Fruit fly (Drosophila melanogaster) S2 (cell line): Measurements from ENCODE around the gene ND-24.

Experiments used
- CG8478 ChIP-seq: fragments of >200 bp; optimal IDR thresholded peaks from 2 replicates; lab custom pipeline; 2018
- CTCF ChIP-seq, 2 experiments: fragments of >200 bp; optimal IDR thresholded peaks; 2 replicates each; lab custom pipeline; 2018

- TF ChIP-seq CTCF (optimal IDR thresholded peaks at IDR 0.05; lab: Kevin White, UChicago) (no peak), CG8478 (no peak)
Observed at dm6 chrX:17671788-17672187, 39.9 kb downstream of the ND-24 start, which contains the start of gene CG12990.
